Fruit fly (Drosophila melanogaster) whole organism, pupa: ENCODE data around the gene lectin-21Ca.

Experiments used
- CG10348 ChIP-seq: fragments of 200-800 bp; sonication (Bioruptor generic); IDR thresholded peaks from 2 replicates; pipeline ENCODE4 v1.3.6; 2022; ENCODE audit warnings: missing biosample characterization, missing genetic modification characterization
- CG12605 ChIP-seq: fragments of 200-800 bp; sonication (Bioruptor generic); IDR thresholded peaks from 2 replicates; pipeline ENCODE4 v1.3.6; 2022; ENCODE audit warnings: missing biosample characterization, missing genetic modification characterization
- CG13204 ChIP-seq: fragments of 200-800 bp; sonication (Bioruptor generic); optimal IDR thresholded peaks from 2 replicates; lab custom pipeline; 2018; ENCODE audit warnings: missing biosample characterization, mild to moderate bottlenecking, missing genetic modification characterization, moderate library complexity
- CG14655 ChIP-seq: fragments of 200-800 bp; sonication (Bioruptor generic); optimal IDR thresholded peaks from 3 replicates; lab custom pipeline; 2017; ENCODE audit warnings: mild to moderate bottlenecking, missing biosample characterization, missing genetic modification reagents, missing genetic modification characterization
- CG15710 ChIP-seq: fragments of 200-800 bp; sonication (Bioruptor generic); optimal IDR thresholded peaks from 2 replicates; lab custom pipeline; 2018; ENCODE audit warnings: missing biosample characterization, mild to moderate bottlenecking, missing genetic modification characterization, moderate library complexity
- CG17806 ChIP-seq: fragments of 200-800 bp; sonication (Bioruptor generic); optimal IDR thresholded peaks from 2 replicates; lab custom pipeline; 2018; ENCODE audit warnings: missing biosample characterization, mild to moderate bottlenecking, missing genetic modification characterization, moderate library complexity
- CG32121 ChIP-seq: fragments of 200-800 bp; sonication (Bioruptor generic); IDR thresholded peaks from 2 replicates; pipeline ENCODE4 v1.3.6; 2022; ENCODE audit warnings: missing biosample characterization, missing genetic modification characterization
- CG34367 ChIP-seq: fragments of 200-800 bp; sonication (Bioruptor generic); optimal IDR thresholded peaks from 2 replicates; lab custom pipeline; 2018; ENCODE audit warnings: missing biosample characterization, mild to moderate bottlenecking, missing genetic modification characterization
- CG4496 ChIP-seq: fragments of 200-800 bp; sonication (Bioruptor generic); IDR thresholded peaks from 3 replicates; pipeline ENCODE4 v1.3.6; 2022; ENCODE audit warnings: missing biosample characterization, missing genetic modification characterization
- CG8159 ChIP-seq: fragments of 200-800 bp; sonication (Bioruptor generic); optimal IDR thresholded peaks from 3 replicates; lab custom pipeline; 2018; ENCODE audit warnings: missing biosample characterization, mild to moderate bottlenecking, missing genetic modification characterization, moderate library complexity
- CG8301 ChIP-seq: fragments of 200-800 bp; sonication (Bioruptor generic); optimal IDR thresholded peaks from 2 replicates; lab custom pipeline; 2018; ENCODE audit warnings: missing biosample characterization, mild to moderate bottlenecking, missing genetic modification characterization
- CG9948 ChIP-seq: fragments of 200-800 bp; sonication (Bioruptor generic); optimal IDR thresholded peaks from 2 replicates; lab custom pipeline; 2018; ENCODE audit warnings: missing biosample characterization, mild to moderate bottlenecking, missing genetic modification characterization, moderate library complexity
- D1 ChIP-seq: fragments of 200-800 bp; sonication (Bioruptor generic); optimal IDR thresholded peaks from 2 replicates; lab custom pipeline; 2018; ENCODE audit warnings: missing biosample characterization, mild to moderate bottlenecking, missing genetic modification characterization, moderate library complexity
- EcR ChIP-seq: fragments of 200-800 bp; sonication (Bioruptor generic); optimal IDR thresholded peaks from 3 replicates; lab custom pipeline; 2019; ENCODE audit warnings: missing biosample characterization, missing genetic modification characterization, mild to moderate bottlenecking, moderate library complexity, missing genetic modification reagents
- Ets98B ChIP-seq: fragments of 200-800 bp; sonication (Bioruptor generic); IDR thresholded peaks from 2 replicates; pipeline ENCODE4 v1.3.6; 2022; ENCODE audit warnings: missing biosample characterization, missing genetic modification characterization
- Pif1A ChIP-seq: fragments of 200-800 bp; sonication (Bioruptor generic); optimal IDR thresholded peaks from 3 replicates; lab custom pipeline; 2016; ENCODE audit warnings: missing biosample characterization, missing genetic modification characterization
- Pif1B ChIP-seq: fragments of 200-800 bp; sonication (Bioruptor generic); optimal IDR thresholded peaks from 3 replicates; lab custom pipeline; 2016; ENCODE audit warnings: missing biosample characterization, missing genetic modification characterization
- Snoo ChIP-seq: fragments of 200-800 bp; sonication (Bioruptor generic); optimal IDR thresholded peaks from 3 replicates; lab custom pipeline; 2017; ENCODE audit warnings: missing biosample characterization, mild to moderate bottlenecking, missing genetic modification characterization, inconsistent platforms
- fd96Ca ChIP-seq: fragments of 200-800 bp; sonication (Bioruptor generic); IDR thresholded peaks from 3 replicates; pipeline ENCODE4 v1.3.6; 2022; ENCODE audit warnings: missing biosample characterization, missing genetic modification characterization
- gl ChIP-seq: fragments of 200-800 bp; sonication (Bioruptor generic); optimal IDR thresholded peaks from 2 replicates; lab custom pipeline; 2018; ENCODE audit warnings: missing biosample characterization, mild to moderate bottlenecking, missing genetic modification characterization
- rn ChIP-seq: fragments of 200-800 bp; sonication (Bioruptor generic); IDR thresholded peaks from 2 replicates; pipeline ENCODE4 v1.3.6; 2022; ENCODE audit warnings: missing biosample characterization, missing genetic modification characterization

lectin-21Ca gene

DNA sequence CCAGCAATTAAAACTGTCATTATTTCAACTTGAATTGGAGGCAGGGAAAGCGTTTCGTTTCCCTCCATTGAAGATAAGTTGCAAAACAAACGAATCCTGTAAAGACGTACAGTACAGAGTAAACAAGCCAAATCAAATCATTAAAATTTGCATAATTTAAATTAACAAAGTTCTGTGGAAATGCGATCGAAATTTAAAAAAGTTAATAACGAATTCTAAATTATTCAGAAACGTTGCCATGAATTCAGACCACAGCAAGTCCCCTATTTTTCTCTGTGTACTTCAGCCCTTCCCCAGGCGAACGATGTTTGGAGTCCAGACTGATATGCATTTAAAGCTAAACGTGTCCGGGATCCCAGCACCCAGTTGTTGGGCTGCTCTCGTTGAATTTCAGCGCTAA, 33.6 kb downstream of the lectin-21Ca start:
- TF ChIP-seq CG4496 (no peak), CG34367 (tag; lab: Kevin White, UChicago) (no peak), CG9948 (tag; lab: Kevin White, UChicago) (peak; percentile 2), Pif1A (peak; percentile 19), CG13204 (no peak), CG8301 (no peak), Snoo (tag; lab: Kevin White, UChicago) (no peak), rn (GFP tag; lab: Robert Waterston, UW) (no peak), CG17806 (peak; percentile 27), EcR (GFP tag; lab: Kevin White, UChicago) (no peak), Ets98B (GFP tag; lab: Robert Waterston, UW) (no peak), gl (no peak), fd96Ca (GFP tag; lab: Robert Waterston, UW) (no peak), D1 (tag; lab: Kevin White, UChicago) (no peak), CG32121 (GFP tag; lab: Robert Waterston, UW) (no peak), CG12605 (GFP tag; lab: Robert Waterston, UW) (no peak), CG8159 (tag; lab: Kevin White, UChicago) (peak; percentile 25), CG15710 (tag; lab: Kevin White, UChicago) (peak; percentile 11), CG10348 (no peak), Pif1B (GFP tag; lab: Kevin White, UChicago) (no peak), CG14655 (GFP tag; lab: Kevin White, UChicago) (no peak)

DNA sequence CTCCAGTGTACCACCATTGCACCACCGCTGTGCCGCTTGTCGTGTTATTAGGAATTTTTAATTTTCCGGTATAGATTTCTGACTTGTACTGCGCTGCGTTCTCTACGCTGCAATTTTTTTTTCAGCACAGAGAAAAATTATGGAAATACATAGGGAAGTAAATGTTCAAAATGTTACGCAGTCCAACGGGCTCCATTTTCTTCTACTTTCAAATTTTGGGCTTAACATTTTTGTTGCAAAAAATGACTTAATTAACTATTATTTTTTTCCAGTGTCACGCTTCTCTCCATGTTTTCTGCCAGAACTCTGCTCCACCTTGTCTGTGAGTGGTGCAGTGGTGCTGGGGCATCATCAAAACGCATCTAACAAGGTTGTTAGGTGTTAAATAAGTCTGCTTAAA, 36.6 kb downstream of the lectin-21Ca start:
- TF ChIP-seq Ets98B (GFP tag; lab: Robert Waterston, UW) (peak; percentile 10; the same call in 1 of the 2 replicates), Pif1A (peak; percentile 15), CG9948 (tag; lab: Kevin White, UChicago) (no peak), CG14655 (GFP tag; lab: Kevin White, UChicago) (peak; percentile 70), CG8301 (peak; percentile 57), Pif1B (GFP tag; lab: Kevin White, UChicago) (no peak)

DNA sequence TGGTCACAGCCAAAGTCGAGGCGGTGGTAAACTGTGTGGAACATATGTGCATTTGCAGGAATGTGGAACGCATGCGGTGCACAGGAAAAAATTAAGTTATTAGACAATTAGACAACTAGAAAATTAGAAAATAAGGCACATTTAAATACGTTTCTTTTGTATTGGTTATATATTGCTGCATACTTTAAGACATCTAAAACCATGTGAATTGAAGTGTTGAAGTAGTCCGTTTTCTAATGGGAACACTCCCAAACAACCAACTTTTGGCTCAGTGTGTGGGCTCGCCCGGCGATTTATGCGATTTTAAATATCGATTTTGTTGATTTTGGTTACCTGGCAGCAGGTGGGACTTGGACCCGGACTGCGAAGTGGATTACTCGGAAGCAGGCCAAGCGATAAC, 39.9 kb downstream of the lectin-21Ca start:
- TF ChIP-seq CG32121 (GFP tag; lab: Robert Waterston, UW) (peak; percentile 86), Ets98B (GFP tag; lab: Robert Waterston, UW) (peak; percentile 81), EcR (GFP tag; lab: Kevin White, UChicago) (no peak), CG14655 (GFP tag; lab: Kevin White, UChicago) (peak; percentile 40), CG15710 (tag; lab: Kevin White, UChicago) (no peak), Pif1A (peak; percentile 35), CG10348 (peak; percentile 52; the same call in 1 of the 2 replicates), rn (GFP tag; lab: Robert Waterston, UW) (0 out of 2 replicates have a peak, but pooled peaks have one; percentile 13), CG13204 (no peak), fd96Ca (GFP tag; lab: Robert Waterston, UW) (peak; percentile 73), CG9948 (tag; lab: Kevin White, UChicago) (no peak), CG4496 (peak; percentile 80), CG8159 (tag; lab: Kevin White, UChicago) (no peak), CG12605 (GFP tag; lab: Robert Waterston, UW) (0 out of 2 replicates have a peak, but pooled peaks have one; percentile 20), CG34367 (tag; lab: Kevin White, UChicago) (no peak), Pif1B (GFP tag; lab: Kevin White, UChicago) (no peak), D1 (tag; lab: Kevin White, UChicago) (no peak), CG8301 (peak; percentile 58)

DNA sequence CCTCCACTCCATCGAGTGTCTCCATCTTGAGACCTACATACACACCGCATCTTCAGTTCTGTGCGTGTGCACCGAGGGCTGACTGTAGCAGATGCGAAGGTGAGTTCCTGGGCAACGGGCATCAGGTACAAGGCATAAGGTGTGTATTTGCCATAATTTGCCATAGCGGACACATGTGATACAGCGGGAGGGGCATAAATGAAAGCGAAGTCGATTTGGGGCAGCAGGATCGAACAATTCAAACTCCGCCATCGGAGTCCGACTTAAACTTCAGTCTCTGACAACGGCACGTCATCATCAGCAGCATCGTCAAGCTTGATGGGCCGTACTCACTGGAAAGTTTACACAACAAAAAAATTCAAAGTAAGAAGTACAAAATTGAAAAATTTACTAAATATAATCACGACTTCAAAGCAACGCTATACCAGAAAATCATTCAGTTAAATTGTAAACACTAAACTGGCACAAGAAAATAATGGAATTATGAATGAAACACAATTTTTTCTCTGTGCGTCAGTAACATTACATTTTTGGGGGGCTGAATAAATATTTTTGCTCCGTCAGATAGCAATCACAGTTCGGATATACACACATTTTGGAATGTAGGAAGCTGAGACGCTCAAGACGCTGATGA, 44.6 kb downstream of the lectin-21Ca start:
- TF ChIP-seq Snoo (tag; lab: Kevin White, UChicago) (peak; percentile 76), gl (no peak), EcR (GFP tag; lab: Kevin White, UChicago) (no peak), fd96Ca (GFP tag; lab: Robert Waterston, UW) (no peak), CG9948 (tag; lab: Kevin White, UChicago) (peak; percentile 77), CG34367 (tag; lab: Kevin White, UChicago) (peak; percentile 73), CG8301 (peak; percentile 2), CG14655 (GFP tag; lab: Kevin White, UChicago) (peak; percentile 34), CG17806 (peak; percentile 85), CG13204 (no peak), CG12605 (GFP tag; lab: Robert Waterston, UW) (no peak), Ets98B (GFP tag; lab: Robert Waterston, UW) (no peak), CG15710 (tag; lab: Kevin White, UChicago) (peak; percentile 81), CG32121 (GFP tag; lab: Robert Waterston, UW) (no peak), CG4496 (peak; percentile 45; the same call in 1 of the 3 replicates), Pif1A (peak; percentile 72), rn (GFP tag; lab: Robert Waterston, UW) (no peak), D1 (tag; lab: Kevin White, UChicago) (peak; percentile 1), Pif1B (GFP tag; lab: Kevin White, UChicago) (peak; percentile 61), CG8159 (tag; lab: Kevin White, UChicago) (peak; percentile 88), CG10348 (no peak)

DNA sequence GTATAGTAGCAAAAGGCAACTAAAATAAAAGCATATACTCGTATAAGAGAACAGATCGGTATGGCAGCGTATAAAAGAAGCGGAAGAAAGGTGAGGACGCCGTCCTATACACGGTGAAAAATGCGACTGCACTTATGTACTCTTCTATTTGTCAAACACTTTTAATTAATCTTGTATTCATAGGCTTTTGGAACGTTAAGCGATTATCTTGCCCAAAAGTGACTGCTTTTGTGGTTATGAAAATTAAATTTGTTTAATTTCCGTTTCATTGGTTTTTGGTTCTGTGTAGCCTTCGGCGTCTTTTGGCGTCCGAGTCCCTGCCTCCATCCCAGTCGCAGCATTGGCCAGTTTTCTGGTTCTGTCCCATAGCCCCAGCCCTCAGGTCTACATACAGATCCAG, 46.4 kb downstream of the lectin-21Ca start:
- TF ChIP-seq rn (GFP tag; lab: Robert Waterston, UW): peak; percentile 35; the same call in 1 of the 2 replicates
- peak; percentile 32; the same call in 2 of the 3 replicates for TF ChIP-seq fd96Ca (GFP tag; lab: Robert Waterston, UW)
- no peak for TF ChIP-seq Ets98B (GFP tag; lab: Robert Waterston, UW)
- peak; percentile 90 for TF ChIP-seq gl
- peak; percentile 82 for TF ChIP-seq Pif1B (GFP tag; lab: Kevin White, UChicago)
- TF ChIP-seq CG8159 (tag; lab: Kevin White, UChicago): peak; percentile 95
- peak; percentile 79 for TF ChIP-seq Snoo (tag; lab: Kevin White, UChicago)
- peak; percentile 56; the same call in 1 of the 3 replicates for TF ChIP-seq CG4496
- TF ChIP-seq CG8301: peak; percentile 32
- TF ChIP-seq CG9948 (tag; lab: Kevin White, UChicago): peak; percentile 92
- peak; percentile 96 for TF ChIP-seq CG15710 (tag; lab: Kevin White, UChicago)
- no peak for TF ChIP-seq CG10348
- peak; percentile 94 for TF ChIP-seq CG34367 (tag; lab: Kevin White, UChicago)
- TF ChIP-seq Pif1A: peak; percentile 87
- peak; percentile 87 for TF ChIP-seq CG13204
- TF ChIP-seq CG12605 (GFP tag; lab: Robert Waterston, UW): peak; percentile 35; the same call in 1 of the 2 replicates
- TF ChIP-seq CG17806: peak; percentile 95
- no peak for TF ChIP-seq CG32121 (GFP tag; lab: Robert Waterston, UW)
- TF ChIP-seq EcR (GFP tag; lab: Kevin White, UChicago): no peak
- peak; percentile 73 for TF ChIP-seq CG14655 (GFP tag; lab: Kevin White, UChicago)
- TF ChIP-seq D1 (tag; lab: Kevin White, UChicago): peak; percentile 47
